Worm (Caenorhabditis elegans) whole organism, L4/young adult: ENCODE results near the gene F13H8.12.

Experiments used
- W03F9.2 ChIP-seq: fragments of 150-350 bp; optimal IDR thresholded peaks from 2 replicates; lab custom pipeline; 2014; ENCODE audit warnings: missing biosample characterization, missing genetic modification characterization
- dao-5 ChIP-seq: sonication (generic microtip); optimal IDR thresholded peaks from 2 replicates; lab custom pipeline; 2016; ENCODE audit warnings: missing genotype, missing genetic modification characterization, moderate library complexity, missing compliant biosample characterization
- him-1 ChIP-seq: sonication (generic microtip); optimal IDR thresholded peaks from 2 replicates; lab custom pipeline; 2016; ENCODE audit warnings: missing genotype, missing genetic modification reagents, missing genetic modification characterization, missing compliant biosample characterization

DNA sequence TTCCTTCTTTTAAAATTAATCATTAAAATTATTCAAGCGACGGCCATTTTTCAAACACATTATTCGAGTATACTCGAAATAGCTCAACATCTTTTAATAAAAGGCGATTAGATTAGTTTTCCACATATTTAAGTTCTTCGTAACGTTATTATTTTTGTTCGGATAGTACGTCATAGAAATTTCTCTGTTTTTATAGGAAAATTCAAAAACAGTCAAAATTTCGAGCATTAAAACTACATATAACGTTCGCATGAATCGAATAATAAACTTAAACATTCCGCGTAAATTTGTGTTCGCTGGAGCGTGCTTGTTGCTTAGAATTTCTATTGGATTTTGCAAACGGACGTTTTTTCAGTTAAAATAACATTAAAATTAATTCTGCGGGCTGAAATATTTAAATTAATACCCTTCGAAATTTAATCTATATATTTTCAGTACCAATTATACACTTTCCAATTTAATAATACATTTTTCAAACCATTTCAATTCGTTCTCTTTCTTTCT, 17.1 kb upstream of the F13H8.12 start, which contains the start of gene blos-4:
- TF ChIP-seq him-1 (no peak), dao-5 (tag; lab: Kevin White, UChicago) (no peak), W03F9.2 (no peak)
